Fruit fly (Drosophila melanogaster): ENCODE results near the gene edin.

DNA sequence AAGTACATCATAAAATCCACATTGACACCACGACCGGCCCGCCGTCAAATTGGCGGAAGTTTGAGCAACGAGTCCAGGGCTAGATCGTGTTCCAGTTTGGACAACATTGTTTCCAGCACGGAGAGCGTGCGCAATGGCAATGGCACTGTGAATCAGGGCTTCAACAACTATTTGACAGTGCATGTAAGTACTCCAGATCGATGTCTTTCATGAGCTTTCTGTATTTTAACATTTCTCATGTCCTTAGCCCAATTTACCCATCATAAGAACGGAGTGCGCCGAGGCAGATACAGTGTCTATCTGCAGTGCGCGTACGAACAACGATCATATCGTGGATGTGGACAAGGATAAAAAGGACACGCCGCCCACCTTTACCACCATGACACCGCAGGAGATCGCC lies 20.8 kb upstream of the edin start:
- TF ChIP-seq CG15710 (tag; optimal IDR thresholded peaks at IDR 0.05): no peak
- TF ChIP-seq CG4496 (GFP tag; IDR thresholded peaks at IDR 0.05): no peak
- no peak for TF ChIP-seq fd96Ca (GFP tag; IDR thresholded peaks at IDR 0.05)
- TF ChIP-seq CG13204 (GFP tag; optimal IDR thresholded peaks at IDR 0.05): no peak
- TF ChIP-seq CG8301 (tag; optimal IDR thresholded peaks at IDR 0.05): no peak
- TF ChIP-seq EcR (GFP tag; optimal IDR thresholded peaks at IDR 0.05): no peak
- TF ChIP-seq Pif1A (GFP tag; optimal IDR thresholded peaks at IDR 0.05): no peak
